Fruit fly (Drosophila melanogaster): ENCODE data around the gene CG13050.
A peak's percentile ranks its signal among the peaks of the same experiment; 100 is the strongest.

CG13050 gene

dm6 chr3L:16228659-16229205, 50.3 kb downstream of the CG13050 start, which contains the start of gene Tmx3 (continued):
- TF ChIP-seq CG6689 (GFP tag; IDR thresholded peaks at IDR 0.05), result peak; percentile 90
- TF ChIP-seq CG9876 (GFP tag; optimal IDR thresholded peaks at IDR 0.05), result no peak
- TF ChIP-seq vfl (GFP tag; optimal IDR thresholded peaks at IDR 0.05), result peak; percentile 49
- TF ChIP-seq CG10147 (GFP tag; optimal IDR thresholded peaks at IDR 0.05), result peak; percentile 88
- TF ChIP-seq CG14965 (GFP tag; optimal IDR thresholded peaks at IDR 0.05; ENCODE audit: borderline replicate concordance), result no peak
- peak; percentile 18 for TF ChIP-seq NC2β (GFP tag; optimal IDR thresholded peaks at IDR 0.05)
- TF ChIP-seq CG7963 (GFP tag; IDR thresholded peaks at IDR 0.05; ENCODE audit: partially characterized antibody), result no peak
- peak; percentile 92 for TF ChIP-seq Sox102F (GFP tag; optimal IDR thresholded peaks at IDR 0.05)
- TF ChIP-seq Usf (GFP tag; optimal IDR thresholded peaks at IDR 0.05), result peak; percentile 81
- peak; percentile 23 for TF ChIP-seq CG4328 (GFP tag; optimal IDR thresholded peaks at IDR 0.05)
- peak; percentile 12 for TF ChIP-seq CG1792 (GFP tag; optimal IDR thresholded peaks at IDR 0.05)
- peak; percentile 46 for TF ChIP-seq gcm2 (GFP tag; optimal IDR thresholded peaks at IDR 0.05)
- peak; percentile 85 for TF ChIP-seq Blimp-1 (GFP tag; optimal IDR thresholded peaks at IDR 0.05)
- peak; percentile 93 for TF ChIP-seq CG14710 (tag; optimal IDR thresholded peaks at IDR 0.05)
- TF ChIP-seq corto (GFP tag; optimal IDR thresholded peaks at IDR 0.05), result peak; percentile 62
- peak; percentile 59 for TF ChIP-seq Elba2 (GFP tag; optimal IDR thresholded peaks at IDR 0.05)
- TF ChIP-seq CG2889 (GFP tag; IDR thresholded peaks at IDR 0.05), result peak; percentile 77
- peak; percentile 65 for TF ChIP-seq CG10462 (GFP tag; optimal IDR thresholded peaks at IDR 0.05)
- peak; percentile 34 for TF ChIP-seq CG13296 (GFP tag; optimal IDR thresholded peaks at IDR 0.05)
- no peak for TF ChIP-seq CkIIα-i1 (GFP tag; IDR thresholded peaks at IDR 0.05)
- peak; percentile 57 for TF ChIP-seq CG18011 (GFP tag; optimal IDR thresholded peaks at IDR 0.05)
- TF ChIP-seq GATAe (GFP tag; conservative IDR thresholded peaks at IDR 0.05), result peak; percentile 42
- peak; percentile 73 for TF ChIP-seq cato (GFP tag; optimal IDR thresholded peaks at IDR 0.05; ENCODE audit: borderline replicate concordance)
- TF ChIP-seq Max (GFP tag; optimal IDR thresholded peaks at IDR 0.05), result peak; percentile 91
- peak; percentile 14 for TF ChIP-seq disco-r (GFP tag; optimal IDR thresholded peaks at IDR 0.05)
- peak; percentile 96 for TF ChIP-seq gem (tag; optimal IDR thresholded peaks at IDR 0.05)
- TF ChIP-seq Meics (GFP tag; optimal IDR thresholded peaks at IDR 0.05), result peak; percentile 88
- no peak for TF ChIP-seq repo (GFP tag; optimal IDR thresholded peaks at IDR 0.05)
- TF ChIP-seq nmo (GFP tag; optimal IDR thresholded peaks at IDR 0.05), result peak; percentile 96
- peak; percentile 66 for TF ChIP-seq kah (GFP tag; optimal IDR thresholded peaks at IDR 0.05)
- no peak for TF ChIP-seq en (GFP tag; optimal IDR thresholded peaks at IDR 0.05)
- peak; percentile 84 for TF ChIP-seq CG16815 (GFP tag; optimal IDR thresholded peaks at IDR 0.05)
- no peak for TF ChIP-seq hb (GFP tag; IDR thresholded peaks at IDR 0.05; ENCODE audit: partially characterized antibody)
- TF ChIP-seq ems (GFP tag; optimal IDR thresholded peaks at IDR 0.05), result peak; percentile 57
- peak; percentile 88 for TF ChIP-seq CG7372 (GFP tag; IDR thresholded peaks at IDR 0.05)
- no peak for TF ChIP-seq CG11696 (GFP tag; IDR thresholded peaks at IDR 0.05)
- peak; percentile 86 for TF ChIP-seq CG7556 (GFP tag; optimal IDR thresholded peaks at IDR 0.05)
- peak; percentile 17; the same call in 1 of the 2 replicates for TF ChIP-seq CG13287 (GFP tag; IDR thresholded peaks at IDR 0.05; ENCODE audit: partially characterized antibody)
- no peak for TF ChIP-seq pb (GFP tag; optimal IDR thresholded peaks at IDR 0.05)
- TF ChIP-seq Optix (GFP tag; IDR thresholded peaks at IDR 0.05), result peak; percentile 68; the same call in 2 of the 3 replicates
- TF ChIP-seq CG15011 (GFP tag; optimal IDR thresholded peaks at IDR 0.05), result peak; percentile 54
- TF ChIP-seq tll (GFP tag; optimal IDR thresholded peaks at IDR 0.05), result peak in 1 of 2 experiments; percentile 24
- TF ChIP-seq Dbx (GFP tag; IDR thresholded peaks at IDR 0.05), result peak; percentile 95
- peak; percentile 96 for TF ChIP-seq slbo (GFP tag; IDR thresholded peaks at IDR 0.05)
- peak; percentile 82 for TF ChIP-seq ind (GFP tag; optimal IDR thresholded peaks at IDR 0.05)
- peak; percentile 96 for TF ChIP-seq CG12391 (tag; optimal IDR thresholded peaks at IDR 0.05)
- TF ChIP-seq CG15696 (tag; optimal IDR thresholded peaks at IDR 0.05), result peak; percentile 89
- peak; percentile 86 for TF ChIP-seq CG14667 (GFP tag; IDR thresholded peaks at IDR 0.05)
- TF ChIP-seq C15 (GFP tag; IDR thresholded peaks at IDR 0.05), result peak; percentile 76; the same call in 2 of the 3 replicates

Measured in whole organism, embryonic.